Worm (Caenorhabditis elegans) whole organism, L3 larva: ENCODE data around the gene unc-85.

Experiments
- aly-2 ChIP-seq: fragments of 150-350 bp; optimal IDR thresholded peaks from 2 replicates; lab custom pipeline; 2014; ENCODE audit warnings: missing biosample characterization, missing genetic modification characterization
- elt-3 ChIP-seq, 3 experiments: fragments of 150-350 bp in 1 of 3; sonication (generic microtip) in 2 of 3; optimal IDR thresholded peaks; 2 replicates in 2 of 3; 4 replicates in 1 of 3; lab custom pipeline; 2014 to 2017; ENCODE audit warnings: missing biosample characterization in 3 of 3, missing genetic modification characterization in 3 of 3
- fkh-10 ChIP-seq: sonication (generic microtip); optimal IDR thresholded peaks from 2 replicates; lab custom pipeline; 2017; ENCODE audit warnings: missing biosample characterization, missing genetic modification reagents, missing genetic modification characterization
- fkh-2 ChIP-seq: fragments of 150-350 bp; optimal IDR thresholded peaks from 2 replicates; lab custom pipeline; 2014; ENCODE audit warnings: missing biosample characterization, missing genetic modification reagents, missing genetic modification characterization
- nhr-43 ChIP-seq: sonication (generic microtip); optimal IDR thresholded peaks from 2 replicates; lab custom pipeline; 2016; ENCODE audit warnings: mild to moderate bottlenecking, missing genetic modification characterization, missing compliant biosample characterization; ENCODE audit not compliant: poor library complexity, severe bottlenecking
- tbx-2 ChIP-seq: sonication (generic microtip); optimal IDR thresholded peaks from 2 replicates; lab custom pipeline; 2016; ENCODE audit warnings: mild to moderate bottlenecking, missing genetic modification characterization, missing compliant biosample characterization
- zag-1 ChIP-seq: fragments of 150-350 bp; optimal IDR thresholded peaks from 2 replicates; lab custom pipeline; 2014; ENCODE audit warnings: missing biosample characterization, missing genetic modification characterization

- no peak for TF ChIP-seq tbx-2 (tag; lab: Kevin White, UChicago)
- no peak for TF ChIP-seq elt-3 (tag; optimal IDR thresholded peaks at IDR 0.05; lab: Kevin White, UChicago)
- no peak for TF ChIP-seq fkh-2 (tag; lab: Kevin White, UChicago)
- no peak for TF ChIP-seq zag-1 (tag; lab: Kevin White, UChicago)
- no peak for TF ChIP-seq aly-2 (tag; lab: Kevin White, UChicago)
- no peak for TF ChIP-seq fkh-10
- no peak for TF ChIP-seq nhr-43 (tag; lab: Kevin White, UChicago)
Observed at ce11 chrII:4673670-4674069, 28.2 kb upstream of the unc-85 start.
